Worm (Caenorhabditis elegans): Measurements from ENCODE around the gene nlp-14.

The nlp-14 gene

DNA sequence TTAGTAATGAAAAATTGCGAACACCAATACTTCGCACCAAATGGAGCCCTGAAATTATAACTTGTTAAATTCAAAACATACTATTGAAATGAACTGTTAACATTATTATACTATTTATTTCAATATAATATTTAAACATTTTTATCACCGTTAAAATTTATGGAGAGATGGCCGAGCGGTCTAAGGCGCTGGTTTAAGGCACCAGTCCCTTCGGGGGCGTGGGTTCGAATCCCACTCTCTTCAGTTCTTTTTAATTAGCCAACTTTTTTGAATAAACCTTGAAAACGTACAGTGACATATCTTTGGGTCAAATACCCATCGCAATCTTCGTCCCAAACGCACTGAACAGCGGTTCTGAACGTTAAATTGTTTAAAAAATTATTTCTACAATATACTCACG is 20.2 kb upstream of the nlp-14 start:
- TF ChIP-seq gei-8 (GFP tag; optimal IDR thresholded peaks at IDR 0.05) (peak; percentile 25), unc-39 (tag; optimal IDR thresholded peaks at IDR 0.05) (no peak), zag-1 (tag; optimal IDR thresholded peaks at IDR 0.05) (no peak), fos-1 (tag; optimal IDR thresholded peaks at IDR 0.05) (no peak), aha-1 (tag) (no peak), hif-1 (tag; optimal IDR thresholded peaks at IDR 0.05) (no peak), nhr-76 (tag; optimal IDR thresholded peaks at IDR 0.05) (no peak), nhr-25 (tag; optimal IDR thresholded peaks at IDR 0.05; ENCODE audit: borderline replicate concordance, insufficient read depth) (no peak), attf-4 (tag; optimal IDR thresholded peaks at IDR 0.05) (no peak), lin-39 (tag; optimal IDR thresholded peaks at IDR 0.05) (no peak), snpc-1.2 (GFP tag; IDR thresholded peaks at IDR 0.05) (peak; percentile 67), lin-15B (tag; optimal IDR thresholded peaks at IDR 0.05) (no peak), aly-2 (tag; optimal IDR thresholded peaks at IDR 0.05) (no peak), madf-9 (GFP tag; conservative IDR thresholded peaks at IDR 0.05) (no peak), arid-1 (GFP tag; conservative IDR thresholded peaks at IDR 0.05) (peak; percentile 56; the same call in 1 of the 2 replicates), dpl-1 (GFP tag; optimal IDR thresholded peaks at IDR 0.05) (no peak), nhr-102 (tag; optimal IDR thresholded peaks at IDR 0.05) (peak; percentile 66), mdt-29 (GFP tag; IDR thresholded peaks at IDR 0.05) (peak; percentile 41; the same call in 1 of the 2 replicates), skn-1 (tag; optimal IDR thresholded peaks at IDR 0.05) (no peak), duxl-1 (tag; optimal IDR thresholded peaks at IDR 0.05; ENCODE audit: poor library complexity) (peak; percentile 2), lim-7 (GFP tag; IDR thresholded peaks at IDR 0.05) (peak; percentile 68), F37D6.2 (tag; optimal IDR thresholded peaks at IDR 0.05) (no peak), egl-27 (tag; optimal IDR thresholded peaks at IDR 0.05) (no peak), nhr-11 (tag; optimal IDR thresholded peaks at IDR 0.05) (no peak), daf-16 (GFP tag; optimal IDR thresholded peaks at IDR 0.05) (peak in 1 of 2 experiments; percentile 74), daf-16 (tag; optimal IDR thresholded peaks at IDR 0.05) (peak; percentile 39), madf-5 (GFP tag; IDR thresholded peaks at IDR 0.05) (peak in 1 of 2 experiments; percentile 54; a peak in 1 of 4 replicates), vab-7 (GFP tag; IDR thresholded peaks at IDR 0.05) (peak; percentile 58; the same call in 1 of the 2 replicates), nhr-111 (GFP tag; optimal IDR thresholded peaks at IDR 0.05) (no peak), T26A8.4 (GFP tag; IDR thresholded peaks at IDR 0.05) (0 out of 2 replicates have a peak, but pooled peaks have one; percentile 28), unc-130 (GFP tag; optimal IDR thresholded peaks at IDR 0.05) (no peak), set-16 (GFP tag; IDR thresholded peaks at IDR 0.05) (no peak), cey-2 (tag; optimal IDR thresholded peaks at IDR 0.05; ENCODE audit: borderline replicate concordance, insufficient read depth) (no peak), spr-3 (GFP tag; optimal IDR thresholded peaks at IDR 0.05) (no peak), Y48G9A.11 (GFP tag; IDR thresholded peaks at IDR 0.05) (no peak; the same call in 1 of the 2 replicates), zip-2 (tag; optimal IDR thresholded peaks at IDR 0.05) (no peak), unc-62 (GFP tag; optimal IDR thresholded peaks at IDR 0.05 in 1 of 2) (no peak), unc-62 (tag; optimal IDR thresholded peaks at IDR 0.05) (no peak), pqm-1 (tag; optimal IDR thresholded peaks at IDR 0.05) (no peak), saeg-2 (GFP tag; IDR thresholded peaks at IDR 0.05) (no peak), ztf-7 (tag; optimal IDR thresholded peaks at IDR 0.05) (no peak), mes-2 (tag; optimal IDR thresholded peaks at IDR 0.05; ENCODE audit: poor library complexity, severe bottlenecking) (peak; percentile 56), nhr-237 (tag; optimal IDR thresholded peaks at IDR 0.05) (no peak), ceh-28 (tag; optimal IDR thresholded peaks at IDR 0.05) (no peak), pha-4 (GFP tag; IDR thresholded peaks at IDR 0.05) (peak; percentile 83; the same call in 1 of the 2 replicates), pha-4 (tag; optimal IDR thresholded peaks at IDR 0.05) (no peak), ces-1 (GFP tag; optimal IDR thresholded peaks at IDR 0.05) (no peak), nhr-28 (tag; optimal IDR thresholded peaks at IDR 0.05) (no peak), sdz-12 (GFP tag; optimal IDR thresholded peaks at IDR 0.05) (no peak), hmg-1.1 (GFP tag; IDR thresholded peaks at IDR 0.05) (no peak), ceh-32 (tag; optimal IDR thresholded peaks at IDR 0.05; ENCODE audit: poor library complexity) (no peak), lin-29 (GFP tag; IDR thresholded peaks at IDR 0.05) (no peak)
